Worm (Caenorhabditis elegans): Measurements from ENCODE around the gene F34D10.9.

DNA sequence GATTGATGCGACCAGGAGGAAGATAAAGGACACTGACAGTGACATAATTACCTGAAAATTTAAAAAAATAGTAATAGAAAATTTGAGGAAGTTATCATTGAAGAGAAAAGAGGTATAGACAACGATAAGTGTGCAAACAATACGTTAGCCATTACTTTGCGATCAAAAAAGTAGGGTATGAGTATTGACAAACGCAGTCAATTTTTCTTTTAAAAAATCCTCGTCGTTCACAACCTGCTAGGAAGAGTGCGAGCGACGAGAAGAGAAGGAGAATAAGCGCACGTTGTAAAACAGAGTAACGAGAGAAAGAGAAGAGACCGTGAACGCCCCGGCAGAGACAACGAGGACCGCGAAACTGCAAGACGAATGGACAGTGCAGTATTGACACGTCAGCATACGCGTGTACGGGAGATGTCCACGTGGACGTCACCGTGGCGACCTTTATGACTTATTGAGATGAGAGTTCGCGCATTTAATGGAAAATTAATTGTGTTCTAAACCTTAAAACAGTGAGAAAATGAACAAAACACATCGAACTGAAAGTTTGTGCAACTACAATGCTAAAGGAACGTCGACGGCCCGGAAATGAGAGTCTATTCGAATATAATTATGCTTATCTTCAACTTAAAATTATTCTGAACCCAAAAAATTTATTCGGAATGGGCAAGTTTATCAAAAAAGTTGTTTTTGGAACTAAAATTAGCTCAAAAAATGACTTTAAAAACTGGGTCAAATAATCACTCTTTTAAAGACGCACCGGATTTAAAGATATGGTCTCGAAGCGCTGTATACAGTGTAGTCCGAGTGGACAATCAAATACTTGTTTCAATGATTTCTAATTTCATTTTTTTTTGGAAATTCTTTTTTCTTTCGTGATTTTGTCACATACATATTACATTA is 27.8 kb downstream of the F34D10.9 start, which contains the start of the genes pdi-1 and C14B1.2:
- TF ChIP-seq sox-2 (GFP tag; IDR thresholded peaks at IDR 0.05) (no peak), ama-1 (optimal IDR thresholded peaks at IDR 0.05) (no peak), pha-2 (tag; optimal IDR thresholded peaks at IDR 0.05) (no peak), nhr-11 (tag; optimal IDR thresholded peaks at IDR 0.05) (no peak), ceh-48 (tag; optimal IDR thresholded peaks at IDR 0.05) (no peak), ceh-34 (tag; optimal IDR thresholded peaks at IDR 0.05) (no peak), hlh-30 (tag; optimal IDR thresholded peaks at IDR 0.05; ENCODE audit: insufficient read depth) (no peak), ztf-16 (tag; optimal IDR thresholded peaks at IDR 0.05) (no peak), ets-4 (tag; optimal IDR thresholded peaks at IDR 0.05) (no peak), F13H6.1 (tag; optimal IDR thresholded peaks at IDR 0.05) (no peak), fkh-10 (GFP tag; optimal IDR thresholded peaks at IDR 0.05) (no peak)

Data from whole organism, late embryonic.